Fruit fly (Drosophila melanogaster) S2 (cell line): ENCODE results near the gene CG18557.

Experiments
- CG8478 ChIP-seq: fragments of >200 bp; optimal IDR thresholded peaks from 2 replicates; lab custom pipeline; 2018
- CTCF ChIP-seq, 2 experiments: fragments of >200 bp; optimal IDR thresholded peaks; 2 replicates each; lab custom pipeline; 2018

DNA sequence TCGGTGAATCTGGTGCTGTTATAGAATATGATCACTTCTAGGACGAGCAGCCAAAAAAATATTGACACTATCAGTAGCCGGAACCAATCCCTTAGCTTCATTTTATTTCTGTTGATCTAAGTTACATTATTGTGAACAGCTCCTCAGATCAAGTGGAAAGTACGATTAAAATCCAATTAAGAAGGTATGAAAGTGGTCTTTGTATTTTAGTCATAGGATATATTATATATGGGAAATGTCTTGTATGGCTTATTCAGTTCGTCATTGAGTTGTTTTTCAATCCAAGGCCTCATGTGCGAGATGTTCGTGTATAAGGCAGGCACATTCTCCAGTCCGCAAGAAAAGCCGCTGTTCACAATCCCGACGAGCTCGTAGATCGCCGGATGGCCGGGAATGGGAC lies 1.1 kb downstream of the CG18557 start, which contains the start of gene CG18558:
- TF ChIP-seq CG8478 (lab: Kevin White, UChicago) (no peak), CTCF (optimal IDR thresholded peaks at IDR 0.05; lab: Kevin White, UChicago) (no peak)
